Worm (Caenorhabditis elegans): ENCODE data around the gene C10G8.4.

Gene C10G8.4

DNA sequence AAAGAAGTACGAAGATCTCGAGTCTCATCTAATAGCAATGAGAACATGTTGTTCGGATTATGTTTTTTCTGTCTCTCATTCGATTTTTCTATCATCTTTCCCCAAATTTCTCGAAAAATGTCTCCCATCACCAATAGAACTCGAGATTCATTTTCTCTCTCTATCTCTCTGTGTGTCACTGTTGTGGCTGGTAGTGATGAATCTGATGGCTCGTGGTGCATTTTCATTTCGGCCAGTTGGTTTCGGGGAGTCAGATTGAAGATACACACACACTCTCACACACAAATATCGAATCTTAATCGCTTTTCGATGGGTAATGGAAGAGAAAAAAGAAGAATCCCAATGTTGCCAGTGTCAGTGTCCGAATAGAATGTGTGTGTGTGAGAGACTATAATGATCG is 15.8 kb upstream of the C10G8.4 start (continued):
- no peak for TF ChIP-seq blmp-1 (tag; optimal IDR thresholded peaks at IDR 0.05)
- TF ChIP-seq ceh-82 (tag; optimal IDR thresholded peaks at IDR 0.05): no peak
- no peak for TF ChIP-seq ets-5 (GFP tag; IDR thresholded peaks at IDR 0.05)
- TF ChIP-seq elt-3 (tag; optimal IDR thresholded peaks at IDR 0.05): no peak
- no peak for TF ChIP-seq jun-1 (tag; optimal IDR thresholded peaks at IDR 0.05)
- TF ChIP-seq hlh-4 (tag; optimal IDR thresholded peaks at IDR 0.05): no peak
- no peak for TF ChIP-seq unc-86 (tag; optimal IDR thresholded peaks at IDR 0.05)
- no peak for TF ChIP-seq sptf-1 (tag; optimal IDR thresholded peaks at IDR 0.05)
- peak; percentile 53 for TF ChIP-seq fkh-4 (tag; optimal IDR thresholded peaks at IDR 0.05; ENCODE audit: borderline replicate concordance)
- TF ChIP-seq rnt-1 (tag; optimal IDR thresholded peaks at IDR 0.05): peak; percentile 40
- TF ChIP-seq pax-3 (tag; optimal IDR thresholded peaks at IDR 0.05): no peak
- TF ChIP-seq aly-2 (tag; optimal IDR thresholded peaks at IDR 0.05): no peak
- TF ChIP-seq unc-98 (GFP tag; IDR thresholded peaks at IDR 0.05): no peak
- TF ChIP-seq nhr-237 (tag; optimal IDR thresholded peaks at IDR 0.05): no peak
- no peak for TF ChIP-seq fkh-10 (GFP tag; optimal IDR thresholded peaks at IDR 0.05)
- TF ChIP-seq nhr-71 (tag; optimal IDR thresholded peaks at IDR 0.05): peak; percentile 72
- TF ChIP-seq nhr-28 (tag; optimal IDR thresholded peaks at IDR 0.05): no peak
- TF ChIP-seq unc-30 (tag; optimal IDR thresholded peaks at IDR 0.05): no peak
- no peak for TF ChIP-seq nhr-76 (tag; optimal IDR thresholded peaks at IDR 0.05)
- TF ChIP-seq unc-62 (GFP tag; optimal IDR thresholded peaks at IDR 0.05): no peak
- TF ChIP-seq zip-4 (GFP tag; optimal IDR thresholded peaks at IDR 0.05): no peak
- TF ChIP-seq lin-14 (GFP tag; optimal IDR thresholded peaks at IDR 0.05): peak; percentile 81
- TF ChIP-seq lin-35 (GFP tag; optimal IDR thresholded peaks at IDR 0.05): no peak
- no peak for TF ChIP-seq lir-3 (tag; optimal IDR thresholded peaks at IDR 0.05; ENCODE audit: poor library complexity)
- no peak for TF ChIP-seq fos-1 (tag; optimal IDR thresholded peaks at IDR 0.05)
- no peak for TF ChIP-seq mab-9 (GFP tag; IDR thresholded peaks at IDR 0.05)
- TF ChIP-seq grh-1 (GFP tag; IDR thresholded peaks at IDR 0.05): no peak
- TF ChIP-seq ama-1 (optimal IDR thresholded peaks at IDR 0.05): no peak
- TF ChIP-seq C34B4.2 (tag; optimal IDR thresholded peaks at IDR 0.05): no peak
- no peak for TF ChIP-seq nhr-11 (tag; optimal IDR thresholded peaks at IDR 0.05)
- TF ChIP-seq nhr-84 (tag; optimal IDR thresholded peaks at IDR 0.05): no peak
- peak in 1 of 2 experiments; percentile 56 for TF ChIP-seq mdl-1 (tag; optimal IDR thresholded peaks at IDR 0.05)
- no peak for TF ChIP-seq ztf-11 (tag; optimal IDR thresholded peaks at IDR 0.05)
- TF ChIP-seq isw-1 (GFP tag; IDR thresholded peaks at IDR 0.05): no peak
- no peak for TF ChIP-seq ceh-8 (GFP tag; optimal IDR thresholded peaks at IDR 0.05)

DNA sequence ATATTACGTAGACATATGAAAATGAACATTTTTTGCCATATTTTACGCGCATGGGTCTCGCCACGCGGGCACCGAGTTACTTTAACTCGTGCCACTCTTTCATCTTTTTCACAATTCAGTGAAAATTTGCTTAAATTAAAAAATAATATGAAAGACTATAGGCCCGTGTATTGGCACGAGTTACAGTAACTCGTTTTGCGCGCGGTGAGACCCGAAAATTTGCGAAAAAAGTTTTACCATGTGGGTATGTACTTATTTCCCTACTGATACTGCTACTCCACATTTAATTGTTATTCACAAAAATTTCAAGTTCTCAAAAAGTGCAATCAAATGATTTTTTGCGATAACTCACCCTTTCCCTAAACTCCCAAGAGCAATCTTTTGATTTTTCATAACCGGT is 14.0 kb upstream of the C10G8.4 start:
- TF ChIP-seq C04F5.9 (tag; optimal IDR thresholded peaks at IDR 0.05) (no peak), lsy-2 (tag; optimal IDR thresholded peaks at IDR 0.05) (no peak), ets-5 (GFP tag; IDR thresholded peaks at IDR 0.05) (no peak), hpl-2 (GFP tag; optimal IDR thresholded peaks at IDR 0.05) (no peak), ceh-63 (GFP tag; optimal IDR thresholded peaks at IDR 0.05) (no peak), snpc-4 (tag; optimal IDR thresholded peaks at IDR 0.05) (no peak), egl-13 (tag; optimal IDR thresholded peaks at IDR 0.05) (no peak), unc-62 (GFP tag; optimal IDR thresholded peaks at IDR 0.05) (no peak)

DNA sequence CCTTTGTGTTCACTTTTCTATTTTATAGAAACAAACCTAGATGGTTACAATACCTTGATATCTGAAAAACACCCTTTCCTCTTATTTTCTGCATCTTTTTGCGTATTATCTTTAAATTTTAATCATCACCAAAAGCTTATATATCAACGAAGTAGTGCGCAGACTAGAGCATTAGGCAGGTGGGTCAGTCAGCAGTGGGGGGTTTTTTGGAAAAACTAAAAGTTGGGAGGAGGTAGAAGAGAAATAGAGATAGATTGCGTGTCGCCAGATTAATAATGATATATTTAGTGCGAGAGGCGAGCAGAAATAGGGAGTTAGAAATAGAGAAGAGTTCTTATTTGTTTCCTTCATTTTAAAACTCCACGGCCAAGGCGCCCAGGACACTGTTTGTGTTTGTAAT is 10.5 kb upstream of the C10G8.4 start:
- no peak for TF ChIP-seq ztf-11 (tag; optimal IDR thresholded peaks at IDR 0.05)
- peak; percentile 27 for TF ChIP-seq dsc-1 (tag; optimal IDR thresholded peaks at IDR 0.05)
- TF ChIP-seq fkh-8 (tag; optimal IDR thresholded peaks at IDR 0.05): peak; percentile 59

All from whole organism, L1 larva.